Fruit fly (Drosophila melanogaster): Measurements from ENCODE around the gene TpnC73F.

dm6 chr3L:17049912-17050345 is 4.1 kb downstream of the TpnC73F start:
- TF ChIP-seq woc (GFP tag; optimal IDR thresholded peaks at IDR 0.05) (no peak), Hr78 (GFP tag; optimal IDR thresholded peaks at IDR 0.05) (no peak), pan (optimal IDR thresholded peaks at IDR 0.05) (no peak), CG32264 (GFP tag; optimal IDR thresholded peaks at IDR 0.05) (no peak), OdsH (GFP tag; optimal IDR thresholded peaks at IDR 0.05) (no peak), usp (GFP tag; optimal IDR thresholded peaks at IDR 0.05) (no peak), Sp1 (GFP tag; optimal IDR thresholded peaks at IDR 0.05) (peak; percentile 19), Dfd (GFP tag; optimal IDR thresholded peaks at IDR 0.05) (no peak), psq (GFP tag; optimal IDR thresholded peaks at IDR 0.05) (no peak), HLH106 (tag; optimal IDR thresholded peaks at IDR 0.05) (no peak)
